Worm (Caenorhabditis elegans): Measurements from ENCODE around the gene F40G12.10.

- TF ChIP-seq F13H6.1 (tag; optimal IDR thresholded peaks at IDR 0.05) (no peak), pha-2 (tag; optimal IDR thresholded peaks at IDR 0.05) (no peak), nhr-11 (tag; optimal IDR thresholded peaks at IDR 0.05) (no peak), pqm-1 (tag; optimal IDR thresholded peaks at IDR 0.05) (no peak), ref-2 (tag; optimal IDR thresholded peaks at IDR 0.05) (no peak), unc-42 (tag; optimal IDR thresholded peaks at IDR 0.05) (no peak), ama-1 (optimal IDR thresholded peaks at IDR 0.05) (no peak), hlh-8 (tag; optimal IDR thresholded peaks at IDR 0.05) (no peak), nfya-1 (tag; optimal IDR thresholded peaks at IDR 0.05) (no peak)
These were observed 12.6 kb upstream of the F40G12.10 start, which contains the start of gene F40G12.5 for ce11 chrV:14270729-14271128.
